Fruit fly (Drosophila melanogaster) whole organism, prepupa: Measurements from ENCODE around the gene ric8a.
A peak's percentile ranks its signal among the peaks of the same experiment; 100 is the strongest.

ENCODE experiments used
- CG11294 ChIP-seq: fragments of 200-800 bp; sonication (Bioruptor generic); IDR thresholded peaks from 2 replicates; pipeline ENCODE4 v1.3.6; 2022; ENCODE audit warnings: missing biosample characterization, missing genetic modification characterization
- CG11762 ChIP-seq: fragments of 200-800 bp; sonication (Bioruptor generic); optimal IDR thresholded peaks from 3 replicates; lab custom pipeline; 2016; ENCODE audit warnings: missing biosample characterization, missing genetic modification characterization; ENCODE audit not compliant: insufficient read depth
- CG11902 ChIP-seq: fragments of 200-800 bp; sonication (Bioruptor generic); optimal IDR thresholded peaks from 3 replicates; lab custom pipeline; 2016; ENCODE audit warnings: missing biosample characterization, missing genetic modification characterization
- CG15336 ChIP-seq: fragments of 200-800 bp; sonication (Bioruptor generic); IDR thresholded peaks from 2 replicates; pipeline ENCODE4 v1.3.6; 2022; ENCODE audit warnings: missing biosample characterization, missing genetic modification characterization
- CG1621 ChIP-seq: fragments of 200-800 bp; sonication (Bioruptor generic); optimal IDR thresholded peaks from 3 replicates; lab custom pipeline; 2018; ENCODE audit warnings: missing biosample characterization, mild to moderate bottlenecking, missing genetic modification characterization
- CG31627 ChIP-seq: fragments of 200-800 bp; sonication (Bioruptor generic); optimal IDR thresholded peaks from 3 replicates; lab custom pipeline; 2016; ENCODE audit warnings: missing biosample characterization, missing genetic modification characterization
- CG32006 ChIP-seq: fragments of 200-800 bp; sonication (Bioruptor generic); optimal IDR thresholded peaks from 3 replicates; lab custom pipeline; 2017; ENCODE audit warnings: missing biosample characterization, mild to moderate bottlenecking, missing genetic modification characterization
- CG3919 ChIP-seq: fragments of 200-800 bp; sonication (Bioruptor generic); optimal IDR thresholded peaks from 3 replicates; lab custom pipeline; 2016; ENCODE audit warnings: missing biosample characterization, missing genetic modification characterization
- CG6163 ChIP-seq: fragments of 200-800 bp; sonication (Bioruptor generic); IDR thresholded peaks from 3 replicates; pipeline ENCODE4 v1.3.6; 2022; ENCODE audit warnings: missing biosample characterization, missing genetic modification characterization
- CG6276 ChIP-seq: fragments of 200-800 bp; sonication (Bioruptor generic); optimal IDR thresholded peaks from 2 replicates; lab custom pipeline; 2017; ENCODE audit warnings: missing biosample characterization, mild to moderate bottlenecking, missing genetic modification characterization
- CG6792 ChIP-seq: fragments of 200-800 bp; sonication (Bioruptor generic); optimal IDR thresholded peaks from 3 replicates; lab custom pipeline; 2016; ENCODE audit warnings: missing biosample characterization, missing genetic modification characterization
- CG6808 ChIP-seq: fragments of 200-800 bp; sonication (Bioruptor generic); optimal IDR thresholded peaks from 3 replicates; lab custom pipeline; 2017; ENCODE audit warnings: missing biosample characterization, missing genetic modification characterization, mild to moderate bottlenecking, moderate library complexity, missing genetic modification reagents
- CG6854 ChIP-seq: fragments of 200-800 bp; sonication (Bioruptor generic); optimal IDR thresholded peaks from 2 replicates; lab custom pipeline; 2017; ENCODE audit warnings: missing biosample characterization, mild to moderate bottlenecking, missing genetic modification characterization
- CG7368 ChIP-seq: fragments of 200-800 bp; sonication (Bioruptor generic); optimal IDR thresholded peaks from 3 replicates; lab custom pipeline; 2016; ENCODE audit warnings: missing biosample characterization, missing genetic modification characterization
- CG8119 ChIP-seq: fragments of 200-800 bp; sonication (Bioruptor generic); IDR thresholded peaks from 3 replicates; pipeline ENCODE4 v1.3.6; 2022; ENCODE audit warnings: missing biosample characterization, missing genetic modification characterization
- CG8319 ChIP-seq: fragments of 200-800 bp; sonication (Bioruptor generic); optimal IDR thresholded peaks from 3 replicates; lab custom pipeline; 2016; ENCODE audit warnings: missing biosample characterization, missing genetic modification characterization
- CG8632 ChIP-seq: fragments of 200-800 bp; sonication (Bioruptor generic); optimal IDR thresholded peaks from 3 replicates; lab custom pipeline; 2016; ENCODE audit warnings: missing biosample characterization, missing genetic modification characterization
- CG9139 ChIP-seq: fragments of 200-800 bp; sonication (Bioruptor generic); optimal IDR thresholded peaks from 3 replicates; lab custom pipeline; 2017; ENCODE audit warnings: missing biosample characterization, mild to moderate bottlenecking, missing genetic modification characterization
- Eip78C ChIP-seq: fragments of 200-800 bp; sonication (Bioruptor generic); peaks from one replicate; lab custom pipeline; 2016; ENCODE audit warnings: missing biosample characterization, missing genetic modification characterization
- Eip93F ChIP-seq: fragments of 200-800 bp; sonication (Bioruptor generic); optimal IDR thresholded peaks from 2 replicates; lab custom pipeline; 2016; ENCODE audit warnings: missing biosample characterization, mild to moderate bottlenecking, missing genetic modification characterization
- Ets21C ChIP-seq: fragments of 200-800 bp; sonication (Bioruptor generic); optimal IDR thresholded peaks from 3 replicates; lab custom pipeline; 2016; ENCODE audit warnings: missing biosample characterization, missing genetic modification characterization
- Ets96B ChIP-seq: fragments of 200-800 bp; optimal IDR thresholded peaks from 2 replicates; lab custom pipeline; 2019; ENCODE audit warnings: missing biosample characterization, mild to moderate bottlenecking, missing genetic modification characterization, moderate library complexity
- Gug ChIP-seq: fragments of 200-800 bp; sonication (Bioruptor generic); IDR thresholded peaks from 2 replicates; pipeline ENCODE4 v1.3.6; 2022; ENCODE audit warnings: missing biosample characterization, missing genetic modification characterization
- Hr39 ChIP-seq: fragments of 200-800 bp; sonication (Bioruptor generic); optimal IDR thresholded peaks from 2 replicates; lab custom pipeline; 2016; ENCODE audit warnings: missing biosample characterization, missing genetic modification characterization
- Hr4 ChIP-seq: fragments of 200-800 bp; sonication (Bioruptor generic); optimal IDR thresholded peaks from 3 replicates; lab custom pipeline; 2016; ENCODE audit warnings: missing biosample characterization, missing genetic modification characterization
- Lpt ChIP-seq: fragments of 200-800 bp; sonication (Bioruptor generic); optimal IDR thresholded peaks from 3 replicates; lab custom pipeline; 2016; ENCODE audit warnings: missing biosample characterization, missing genetic modification characterization
- Met ChIP-seq: fragments of 200-800 bp; sonication (Bioruptor generic); optimal IDR thresholded peaks from 3 replicates; lab custom pipeline; 2016; ENCODE audit warnings: missing biosample characterization, missing genetic modification characterization
- OdsH ChIP-seq: fragments of 200-800 bp; sonication (Bioruptor generic); optimal IDR thresholded peaks from 3 replicates; lab custom pipeline; 2016; ENCODE audit warnings: missing biosample characterization, missing genetic modification characterization
- Sox102F ChIP-seq: fragments of 200-800 bp; sonication (Bioruptor generic); optimal IDR thresholded peaks from 2 replicates; lab custom pipeline; 2016; ENCODE audit warnings: missing biosample characterization, mild to moderate bottlenecking, missing genetic modification characterization
- Sox14 ChIP-seq: fragments of 200-800 bp; sonication (Bioruptor generic); optimal IDR thresholded peaks from 3 replicates; lab custom pipeline; 2016; ENCODE audit warnings: missing biosample characterization, missing genetic modification characterization
- Sox15 ChIP-seq: fragments of 200-800 bp; sonication (Bioruptor generic); optimal IDR thresholded peaks from 3 replicates; lab custom pipeline; 2016; ENCODE audit warnings: missing biosample characterization, missing genetic modification characterization
- achi ChIP-seq: fragments of 200-800 bp; sonication (Bioruptor generic); optimal IDR thresholded peaks from 3 replicates; lab custom pipeline; 2016; ENCODE audit warnings: missing biosample characterization, missing genetic modification characterization
- acj6 ChIP-seq: fragments of 200-800 bp; sonication (Bioruptor generic); optimal IDR thresholded peaks from 3 replicates; lab custom pipeline; 2016; ENCODE audit warnings: missing biosample characterization, missing genetic modification characterization
- cyc ChIP-seq: fragments of 200-800 bp; sonication (Bioruptor generic); optimal IDR thresholded peaks from 3 replicates; lab custom pipeline; 2016; ENCODE audit warnings: missing biosample characterization, missing genetic modification characterization
- dac ChIP-seq: fragments of 200-800 bp; sonication (Bioruptor generic); optimal IDR thresholded peaks from 2 replicates; lab custom pipeline; 2017; ENCODE audit warnings: missing biosample characterization, mild to moderate bottlenecking, missing genetic modification characterization
- eg ChIP-seq: fragments of 200-800 bp; sonication (Bioruptor generic); IDR thresholded peaks from 3 replicates; pipeline ENCODE4 v1.3.6; 2022; ENCODE audit warnings: missing biosample characterization, missing genetic modification characterization
- fd59A ChIP-seq: fragments of 200-800 bp; sonication (Bioruptor generic); optimal IDR thresholded peaks from 2 replicates; lab custom pipeline; 2017; ENCODE audit warnings: missing biosample characterization, mild to moderate bottlenecking, missing genetic modification characterization, missing genetic modification reagents
- fkh ChIP-seq: fragments of 200-800 bp; sonication (Bioruptor generic); optimal IDR thresholded peaks from 3 replicates; lab custom pipeline; 2017; ENCODE audit warnings: missing biosample characterization, mild to moderate bottlenecking, missing genetic modification characterization, moderate library complexity
- net ChIP-seq: fragments of 200-800 bp; sonication (Bioruptor generic); optimal IDR thresholded peaks from 3 replicates; lab custom pipeline; 2016; ENCODE audit warnings: missing biosample characterization, missing genetic modification characterization
- pdm3 ChIP-seq: fragments of 200-800 bp; sonication (Bioruptor generic); optimal IDR thresholded peaks from 3 replicates; lab custom pipeline; 2016; ENCODE audit warnings: missing biosample characterization, missing genetic modification characterization
- salr ChIP-seq, 2 experiments: fragments of 200-800 bp; sonication (Bioruptor generic); optimal IDR thresholded peaks; 3 replicates each; lab custom pipeline; 2016 to 2018; ENCODE audit warnings: missing biosample characterization in 2 of 2, missing genetic modification characterization in 2 of 2, mild to moderate bottlenecking in 1 of 2
- spab ChIP-seq: fragments of 200-800 bp; sonication (Bioruptor generic); optimal IDR thresholded peaks from 2 replicates; lab custom pipeline; 2017; ENCODE audit warnings: missing biosample characterization, mild to moderate bottlenecking, missing genetic modification characterization, missing genetic modification reagents
- ss ChIP-seq, 2 experiments: fragments of 200-800 bp; sonication (Bioruptor generic); optimal IDR thresholded peaks; 2 replicates in 1 of 2; 3 replicates in 1 of 2; lab custom pipeline; 2017 to 2018; ENCODE audit warnings: mild to moderate bottlenecking in 2 of 2, missing biosample characterization in 2 of 2, missing genetic modification characterization in 2 of 2, moderate library complexity in 1 of 2
- topi ChIP-seq: fragments of 200-800 bp; sonication (Bioruptor generic); optimal IDR thresholded peaks from 3 replicates; lab custom pipeline; 2016; ENCODE audit warnings: missing biosample characterization, missing genetic modification characterization
- vri ChIP-seq: fragments of 200-800 bp; sonication (Bioruptor generic); optimal IDR thresholded peaks from 3 replicates; lab custom pipeline; 2016; ENCODE audit warnings: missing biosample characterization, mild to moderate bottlenecking, missing genetic modification characterization

Gene ric8a

dm6 chrX:9248040-9248439 is 7.9 kb upstream of the ric8a start (continued):
- TF ChIP-seq CG11762 (GFP tag; lab: Kevin White, UChicago) (peak; percentile 2), CG6163 (GFP tag; lab: Robert Waterston, UW) (peak; percentile 79), CG6792 (peak; percentile 14), CG6808 (GFP tag; lab: Kevin White, UChicago) (peak; percentile 43), eg (GFP tag; lab: Robert Waterston, UW) (peak; percentile 61; the same call in 2 of the 3 replicates), Ets96B (tag; lab: Kevin White, UChicago) (peak; percentile 61), CG8119 (GFP tag; lab: Robert Waterston, UW) (peak; percentile 71), CG11902 (GFP tag; lab: Kevin White, UChicago) (no peak), Sox15 (GFP tag; lab: Kevin White, UChicago) (peak; percentile 1), Eip78C (GFP tag; lab: Kevin White, UChicago) (peak; percentile 79), Ets21C (GFP tag; lab: Kevin White, UChicago) (no peak), CG3919 (GFP tag; lab: Kevin White, UChicago) (peak; percentile 55), Sox14 (GFP tag; lab: Kevin White, UChicago) (peak; percentile 28), fkh (no peak), topi (GFP tag; lab: Kevin White, UChicago) (peak; percentile 37), fd59A (GFP tag; lab: Kevin White, UChicago) (no peak), CG11294 (GFP tag; lab: Robert Waterston, UW) (no peak), OdsH (GFP tag; lab: Kevin White, UChicago) (peak; percentile 58), CG7368 (GFP tag; lab: Kevin White, UChicago) (no peak), net (GFP tag; lab: Kevin White, UChicago) (peak; percentile 45)

dm6 chrX:9250161-9250831 is 5.7 kb upstream of the ric8a start, which contains the start of gene CG17754:
TSS of gene CG17754 (plus strand) at chrX:9250420.
- no peak for TF ChIP-seq CG6808 (GFP tag; lab: Kevin White, UChicago)
- TF ChIP-seq fd59A (GFP tag; lab: Kevin White, UChicago) = no peak
- TF ChIP-seq salr (GFP tag; optimal IDR thresholded peaks at IDR 0.05; lab: Kevin White, UChicago) = no peak
- no peak for TF ChIP-seq spab (GFP tag; lab: Kevin White, UChicago)
- peak; percentile 14 for TF ChIP-seq net (GFP tag; lab: Kevin White, UChicago)
- TF ChIP-seq CG6792 = no peak
- peak; percentile 20 for TF ChIP-seq topi (GFP tag; lab: Kevin White, UChicago)
- no peak for TF ChIP-seq CG6276 (GFP tag; lab: Kevin White, UChicago)
- TF ChIP-seq acj6 = no peak
- peak; percentile 33 for TF ChIP-seq Sox102F (GFP tag; lab: Kevin White, UChicago)
- TF ChIP-seq vri (GFP tag; lab: Kevin White, UChicago) = peak; percentile 3
- peak; percentile 31 to 62 for TF ChIP-seq ss (GFP tag; optimal IDR thresholded peaks at IDR 0.05; lab: Kevin White, UChicago)
- TF ChIP-seq Ets96B (tag; lab: Kevin White, UChicago) = no peak
- TF ChIP-seq CG11294 (GFP tag; lab: Robert Waterston, UW) = no peak
- no peak for TF ChIP-seq Gug (GFP tag; lab: Robert Waterston, UW)
- no peak for TF ChIP-seq CG31627 (GFP tag; lab: Kevin White, UChicago)
- no peak for TF ChIP-seq Sox15 (GFP tag; lab: Kevin White, UChicago)
- no peak for TF ChIP-seq Lpt (GFP tag; lab: Kevin White, UChicago)
- TF ChIP-seq Eip78C (GFP tag; lab: Kevin White, UChicago) = no peak
- peak; percentile 37; the same call in 1 of the 2 replicates for TF ChIP-seq CG15336
- TF ChIP-seq CG11902 (GFP tag; lab: Kevin White, UChicago) = no peak
- TF ChIP-seq CG8632 = no peak
- TF ChIP-seq CG6854 = peak; percentile 43
- no peak for TF ChIP-seq dac (GFP tag; lab: Kevin White, UChicago)
- no peak for TF ChIP-seq CG8119 (GFP tag; lab: Robert Waterston, UW)
- no peak for TF ChIP-seq Hr4
- TF ChIP-seq CG9139 (GFP tag; lab: Kevin White, UChicago) = peak; percentile 26
- TF ChIP-seq OdsH (GFP tag; lab: Kevin White, UChicago) = no peak
- no peak for TF ChIP-seq CG8319 (GFP tag; lab: Kevin White, UChicago)
- TF ChIP-seq CG7368 (GFP tag; lab: Kevin White, UChicago) = no peak
- TF ChIP-seq achi (GFP tag; lab: Kevin White, UChicago) = peak; percentile 6
- TF ChIP-seq Eip93F (GFP tag; lab: Kevin White, UChicago) = no peak
- TF ChIP-seq Ets21C (GFP tag; lab: Kevin White, UChicago) = no peak
- TF ChIP-seq CG3919 (GFP tag; lab: Kevin White, UChicago) = peak; percentile 56
- TF ChIP-seq cyc = no peak
- TF ChIP-seq CG32006 = no peak
- TF ChIP-seq pdm3 (GFP tag; lab: Kevin White, UChicago) = no peak
- TF ChIP-seq Hr39 (GFP tag; lab: Kevin White, UChicago) = no peak
- TF ChIP-seq Met (GFP tag; lab: Kevin White, UChicago) = peak; percentile 38
- no peak for TF ChIP-seq CG1621 (tag; lab: Kevin White, UChicago)
- peak; percentile 54 for TF ChIP-seq Sox14 (GFP tag; lab: Kevin White, UChicago)
- no peak for TF ChIP-seq CG11762 (GFP tag; lab: Kevin White, UChicago)
- peak; percentile 56; the same call in 1 of the 3 replicates for TF ChIP-seq CG6163 (GFP tag; lab: Robert Waterston, UW)
